Worm (Caenorhabditis elegans) whole organism, L4/young adult: ENCODE results near the gene C47D12.4.

Source experiments
- W03F9.2 ChIP-seq: fragments of 150-350 bp; optimal IDR thresholded peaks from 2 replicates; lab custom pipeline; 2014; ENCODE audit warnings: missing biosample characterization, missing genetic modification characterization
- dao-5 ChIP-seq: sonication (generic microtip); optimal IDR thresholded peaks from 2 replicates; lab custom pipeline; 2016; ENCODE audit warnings: missing genotype, missing genetic modification characterization, moderate library complexity, missing compliant biosample characterization
- him-1 ChIP-seq: sonication (generic microtip); optimal IDR thresholded peaks from 2 replicates; lab custom pipeline; 2016; ENCODE audit warnings: missing genotype, missing genetic modification reagents, missing genetic modification characterization, missing compliant biosample characterization

DNA sequence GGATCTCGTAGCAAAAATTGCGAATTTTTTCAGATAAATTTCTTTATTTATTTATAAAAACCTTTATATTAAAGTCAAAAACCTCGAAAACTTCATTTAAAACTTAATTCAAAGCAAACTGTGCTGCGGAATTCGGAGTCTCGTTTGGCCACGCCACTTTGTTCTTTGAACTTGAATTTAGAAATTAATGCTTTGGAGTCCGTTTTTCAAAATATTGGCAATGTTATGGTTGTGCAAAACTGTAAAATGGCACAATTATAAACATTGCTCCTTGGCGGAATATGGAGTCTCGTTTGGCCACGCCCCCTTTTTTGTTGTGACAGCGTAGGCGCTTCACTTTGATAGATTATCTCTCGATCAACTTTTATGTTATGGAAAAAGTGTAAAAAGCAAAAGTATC lies 38.0 kb downstream of the C47D12.4 start:
- TF ChIP-seq dao-5 (tag; lab: Kevin White, UChicago) (no peak), him-1 (tag; lab: Kevin White, UChicago) (no peak), W03F9.2 (tag; lab: Kevin White, UChicago) (no peak)
